Worm (Caenorhabditis elegans): Measurements from ENCODE around the gene ser-1.

DNA sequence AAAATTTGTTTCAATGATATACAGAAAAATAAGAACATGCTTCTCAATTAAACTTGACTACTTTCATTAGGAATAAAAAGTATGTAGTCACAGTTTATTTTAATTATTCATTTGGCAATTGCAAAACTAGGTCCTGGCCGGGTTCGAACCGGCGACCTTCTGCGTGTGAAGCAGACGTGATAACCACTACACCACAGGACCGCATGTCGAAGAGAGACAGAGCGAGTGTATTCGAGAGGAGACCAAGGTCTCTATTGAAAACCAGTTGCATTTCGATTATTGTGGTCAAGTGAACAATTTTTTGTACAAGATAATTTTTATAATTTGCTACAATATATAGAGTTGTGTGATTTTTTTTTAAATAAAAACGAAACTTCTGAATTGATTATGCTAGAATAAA, 11.3 kb downstream of the ser-1 start:
- TF ChIP-seq sup-37 (GFP tag; optimal IDR thresholded peaks at IDR 0.05) = no peak
- TF ChIP-seq mef-2 (tag; optimal IDR thresholded peaks at IDR 0.05) = no peak
- peak; percentile 61 for TF ChIP-seq nhr-77 (tag; optimal IDR thresholded peaks at IDR 0.05)
